Worm (Caenorhabditis elegans) whole organism, L3 larva: ENCODE results near the gene D2062.1.
"Not testable (repeated sequence)": the region's sequence is repeated elsewhere in the genome, so short reads cannot be mapped to it uniquely, and the experiment has no call there.

Source experiments
- R02D3.7 ChIP-seq: fragments of 150-350 bp; optimal IDR thresholded peaks from 2 replicates; lab custom pipeline; 2014; ENCODE audit warnings: missing biosample characterization, missing genetic modification characterization
- ZK546.5 ChIP-seq: sonication (generic microtip); optimal IDR thresholded peaks from 2 replicates; lab custom pipeline; 2017; ENCODE audit warnings: missing biosample characterization, missing genetic modification characterization
- aly-2 ChIP-seq: fragments of 150-350 bp; optimal IDR thresholded peaks from 2 replicates; lab custom pipeline; 2014; ENCODE audit warnings: missing biosample characterization, missing genetic modification characterization
- ama-1 ChIP-seq: fragments of 150-350 bp; optimal IDR thresholded peaks from 2 replicates; lab custom pipeline; 2018
- ceh-28 ChIP-seq: fragments of 150-350 bp; optimal IDR thresholded peaks from 2 replicates; lab custom pipeline; 2014; ENCODE audit warnings: missing biosample characterization, missing genetic modification reagents, missing genetic modification characterization
- ceh-82 ChIP-seq: fragments of 150-350 bp; optimal IDR thresholded peaks from 2 replicates; lab custom pipeline; 2014; ENCODE audit warnings: missing biosample characterization, missing genetic modification characterization
- ceh-9 ChIP-seq: sonication (generic microtip); optimal IDR thresholded peaks from 2 replicates; lab custom pipeline; 2018; ENCODE audit warnings: missing biosample characterization, missing genetic modification characterization
- daf-12 ChIP-seq: fragments of 150-350 bp; optimal IDR thresholded peaks from 2 replicates; lab custom pipeline; 2014; ENCODE audit warnings: missing biosample characterization, missing genetic modification reagents, missing genetic modification characterization
- egl-27 ChIP-seq: sonication (generic microtip); optimal IDR thresholded peaks from 4 replicates; lab custom pipeline; 2017; ENCODE audit warnings: missing biosample characterization, missing genetic modification reagents, missing genetic modification characterization
- egl-5 ChIP-seq: fragments of 150-350 bp; optimal IDR thresholded peaks from 2 replicates; lab custom pipeline; 2017; ENCODE audit warnings: missing biosample characterization, missing genetic modification reagents, missing genetic modification characterization, inconsistent platforms
- elt-2 ChIP-seq: sonication (generic microtip); optimal IDR thresholded peaks from 2 replicates; lab custom pipeline; 2016; ENCODE audit warnings: missing genetic modification reagents, mild to moderate bottlenecking, missing genetic modification characterization, missing compliant biosample characterization
- elt-3 ChIP-seq, 3 experiments: fragments of 150-350 bp in 1 of 3; sonication (generic microtip) in 2 of 3; optimal IDR thresholded peaks; 2 replicates in 2 of 3; 4 replicates in 1 of 3; lab custom pipeline; 2014 to 2017; ENCODE audit warnings: missing biosample characterization in 3 of 3, missing genetic modification characterization in 3 of 3
- fkh-10 ChIP-seq: sonication (generic microtip); optimal IDR thresholded peaks from 2 replicates; lab custom pipeline; 2017; ENCODE audit warnings: missing biosample characterization, missing genetic modification reagents, missing genetic modification characterization
- fkh-2 ChIP-seq: fragments of 150-350 bp; optimal IDR thresholded peaks from 2 replicates; lab custom pipeline; 2014; ENCODE audit warnings: missing biosample characterization, missing genetic modification reagents, missing genetic modification characterization
- fos-1 ChIP-seq: fragments of 150-350 bp; optimal IDR thresholded peaks from 2 replicates; lab custom pipeline; 2014; ENCODE audit warnings: missing biosample characterization, missing genetic modification characterization
- hmg-11 ChIP-seq: sonication (generic microtip); optimal IDR thresholded peaks from 2 replicates; lab custom pipeline; 2016; ENCODE audit warnings: missing genetic modification characterization, missing compliant biosample characterization
- lin-15B ChIP-seq: fragments of 150-350 bp; optimal IDR thresholded peaks from 2 replicates; lab custom pipeline; 2014; ENCODE audit warnings: missing biosample characterization, missing genetic modification characterization
- mdl-1 ChIP-seq: fragments of 150-350 bp; optimal IDR thresholded peaks from 2 replicates; lab custom pipeline; 2014; ENCODE audit warnings: missing biosample characterization, missing genetic modification characterization
- nfya-1 ChIP-seq: sonication (generic microtip); optimal IDR thresholded peaks from 2 replicates; lab custom pipeline; 2017; ENCODE audit warnings: missing genetic modification characterization, mild to moderate bottlenecking, missing compliant biosample characterization, antibody characterized with exemption, moderate library complexity; ENCODE audit not compliant: insufficient read depth
- nhr-12 ChIP-seq: fragments of 150-350 bp; optimal IDR thresholded peaks from 2 replicates; lab custom pipeline; 2014; ENCODE audit warnings: missing biosample characterization, missing genetic modification characterization
- nhr-237 ChIP-seq: fragments of 150-350 bp; optimal IDR thresholded peaks from 2 replicates; lab custom pipeline; 2014; ENCODE audit warnings: missing biosample characterization, missing genetic modification characterization
- nhr-67 ChIP-seq: fragments of 150-350 bp; optimal IDR thresholded peaks from 2 replicates; lab custom pipeline; 2014; ENCODE audit warnings: missing biosample characterization, missing genetic modification characterization
- pha-4 ChIP-seq: fragments of 150-350 bp; optimal IDR thresholded peaks from 2 replicates; lab custom pipeline; 2014; ENCODE audit warnings: missing biosample characterization, missing genetic modification reagents, missing genetic modification characterization
- pqm-1 ChIP-seq: fragments of 150-350 bp; optimal IDR thresholded peaks from 2 replicates; lab custom pipeline; 2017; ENCODE audit warnings: missing biosample characterization, missing genetic modification characterization, inconsistent platforms
- skn-1 ChIP-seq: fragments of 150-350 bp; optimal IDR thresholded peaks from 2 replicates; lab custom pipeline; 2014; ENCODE audit warnings: missing biosample characterization, missing genetic modification characterization
- tbx-2 ChIP-seq: sonication (generic microtip); optimal IDR thresholded peaks from 2 replicates; lab custom pipeline; 2016; ENCODE audit warnings: mild to moderate bottlenecking, missing genetic modification characterization, missing compliant biosample characterization
- unc-62 ChIP-seq: fragments of 150-350 bp; sonication (generic microtip); optimal IDR thresholded peaks from 4 replicates; lab custom pipeline; 2014; ENCODE audit warnings: missing biosample characterization, missing genetic modification reagents, missing genetic modification characterization
- zag-1 ChIP-seq: fragments of 150-350 bp; optimal IDR thresholded peaks from 2 replicates; lab custom pipeline; 2014; ENCODE audit warnings: missing biosample characterization, missing genetic modification characterization
- ztf-11 ChIP-seq: fragments of 150-350 bp; optimal IDR thresholded peaks from 2 replicates; lab custom pipeline; 2014; ENCODE audit warnings: missing biosample characterization, missing genetic modification characterization
- ztf-4 ChIP-seq: fragments of 150-350 bp; optimal IDR thresholded peaks from 2 replicates; lab custom pipeline; 2014; ENCODE audit warnings: missing biosample characterization, missing genetic modification characterization

The D2062.1 gene

DNA sequence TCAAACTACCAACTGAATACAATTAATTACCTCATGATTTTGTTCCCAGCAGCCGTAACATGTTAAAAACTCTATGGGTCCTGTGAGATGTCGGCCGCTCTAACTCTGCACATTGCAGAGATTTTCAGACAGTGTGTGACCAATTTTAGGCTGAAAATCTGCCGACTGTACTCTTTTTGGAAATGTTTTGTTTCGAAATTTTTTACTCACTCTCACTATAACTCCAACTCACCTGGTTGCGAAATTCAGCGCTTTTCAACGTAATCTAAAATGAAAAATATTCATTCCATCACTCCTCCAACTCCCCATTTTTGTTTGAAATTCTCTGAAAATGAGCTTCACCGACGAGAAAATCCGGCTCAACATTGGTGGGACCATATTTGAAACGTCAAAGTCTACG lies 18.3 kb downstream of the D2062.1 start, which contains the start of the genes F22E5.13 and F22E5.6:
F22E5.13 (minus strand) TSS at position 101 of the 400 bp plus-strand sequence.
F22E5.6 (plus strand) TSS at position 297 of the 400 bp plus-strand sequence.
- TF ChIP-seq daf-12 (tag; lab: Kevin White, UChicago) (no peak), mdl-1 (tag; lab: Kevin White, UChicago) (no peak)
- TF ChIP-seq, all 47 proteins: peak for 0

DNA sequence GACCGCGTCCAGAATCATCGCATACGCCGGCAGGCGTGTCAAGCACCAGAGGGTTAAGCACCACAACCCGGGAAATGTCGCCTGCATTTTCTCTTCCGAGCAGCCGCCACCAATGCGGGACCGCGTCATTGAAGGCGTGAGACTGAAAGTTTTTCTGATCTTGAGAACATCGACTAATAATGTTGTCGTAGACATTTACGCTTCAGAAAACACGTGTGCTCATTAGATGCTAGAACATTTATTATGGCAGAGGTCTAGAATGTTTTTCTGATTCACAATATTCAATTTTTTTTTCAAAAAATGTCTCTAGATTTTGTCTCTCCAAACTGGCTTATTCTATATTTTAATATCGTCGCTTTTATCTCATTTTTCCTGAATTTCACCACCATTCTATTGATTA lies 25.3 kb downstream of the D2062.1 start, which contains the start of gene sri-47:
sri-47 (plus strand) TSS at position 301 of the 400 bp plus-strand sequence.
- no peak for TF ChIP-seq mdl-1 (tag; lab: Kevin White, UChicago)
- TF ChIP-seq nhr-67 (tag; lab: Kevin White, UChicago) = no peak
- no peak for TF ChIP-seq ama-1 (lab: Kevin White, UChicago)
- no peak for TF ChIP-seq aly-2 (tag; lab: Kevin White, UChicago)
- TF ChIP-seq ceh-9 (tag; lab: Kevin White, UChicago) = no peak
- no peak for TF ChIP-seq nhr-237
- no peak for TF ChIP-seq unc-62 (GFP tag; lab: Kevin White, UChicago)
- no peak for TF ChIP-seq elt-3 (tag; optimal IDR thresholded peaks at IDR 0.05; lab: Kevin White, UChicago)
- no peak for TF ChIP-seq ztf-4 (tag; lab: Kevin White, UChicago)
- TF ChIP-seq fkh-10 = no peak
- no peak for TF ChIP-seq ceh-82 (tag; lab: Kevin White, UChicago)
- no peak for TF ChIP-seq nhr-12 (tag; lab: Kevin White, UChicago)

DNA sequence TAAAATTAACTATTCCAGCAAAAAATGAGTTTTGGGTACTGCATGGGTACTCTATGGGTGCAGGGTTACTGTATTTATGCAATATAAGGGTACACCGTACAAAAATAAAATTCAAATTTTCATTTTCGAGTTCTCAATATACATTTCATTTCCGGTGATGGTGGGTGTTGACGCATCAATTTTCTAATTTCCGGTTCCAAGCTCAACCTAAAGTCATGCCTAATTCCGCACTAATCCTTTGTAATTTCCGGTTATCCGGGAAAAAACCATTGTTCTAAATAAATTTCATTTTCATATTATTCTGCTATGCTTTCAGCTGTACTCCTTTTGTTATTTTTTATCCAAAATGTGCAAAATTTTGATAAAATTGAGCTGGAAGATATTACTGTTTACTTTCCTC lies 28.1 kb downstream of the D2062.1 start, which contains the start of gene gcy-21:
gcy-21 (plus strand) TSS at position 301 of the 400 bp plus-strand sequence.
- no peak for TF ChIP-seq skn-1
- TF ChIP-seq fkh-2 (tag; lab: Kevin White, UChicago) = no peak
- no peak for TF ChIP-seq fkh-10
- TF ChIP-seq aly-2 (tag; lab: Kevin White, UChicago) = no peak
- no peak for TF ChIP-seq tbx-2
- no peak for TF ChIP-seq egl-5
- TF ChIP-seq ztf-11 (tag; lab: Kevin White, UChicago) = no peak

DNA sequence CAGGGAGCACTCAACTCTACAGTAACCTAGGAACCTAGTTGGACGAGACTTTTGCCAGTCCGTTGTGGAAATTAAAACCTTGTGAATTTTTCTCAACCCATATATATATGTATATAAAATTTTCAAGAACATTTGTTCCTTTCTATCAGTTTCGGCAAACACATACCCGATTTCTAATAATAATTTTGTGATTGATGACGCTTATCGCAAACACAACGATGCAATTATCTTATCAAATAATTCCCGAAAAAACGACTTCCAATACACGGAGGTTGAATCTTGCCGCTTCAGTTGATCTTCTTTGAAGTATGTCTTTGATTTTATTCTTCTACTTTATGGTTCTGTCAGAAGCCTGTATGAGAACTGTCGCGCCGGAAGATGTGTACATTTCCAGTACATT lies 33.8 kb downstream of the D2062.1 start, which contains the start of gene F22E5.2:
F22E5.2 (plus strand) TSS at position 301 of the 400 bp plus-strand sequence.
- not testable (repeated sequence) for TF ChIP-seq ztf-11, pqm-1, pha-4 (tag; lab: Kevin White, UChicago)

DNA sequence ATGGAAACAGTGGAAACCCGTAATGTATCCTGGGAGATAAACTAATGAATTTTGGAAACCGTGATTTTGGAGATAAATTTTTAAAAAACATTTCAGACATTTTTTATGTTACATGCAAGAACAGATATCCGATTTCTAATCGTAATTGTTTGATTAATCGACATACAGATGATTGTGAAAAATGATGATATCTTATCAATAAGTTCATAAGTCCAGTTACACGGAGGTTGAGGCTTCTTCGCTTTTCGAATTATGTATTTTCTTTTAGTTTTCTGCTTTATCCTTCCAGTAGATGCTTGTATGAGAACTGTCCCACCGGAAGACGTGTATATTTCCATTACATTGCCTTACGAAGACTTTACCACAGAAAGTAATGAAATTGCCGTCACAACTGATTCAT lies 34.3 kb downstream of the D2062.1 start, which contains the start of gene F22E5.22:
F22E5.22 (plus strand) TSS at position 301 of the 400 bp plus-strand sequence.
- no peak for TF ChIP-seq zag-1 (tag; lab: Kevin White, UChicago)
- no peak for TF ChIP-seq nfya-1
- TF ChIP-seq fos-1 = no peak
- TF ChIP-seq hmg-11 (tag; lab: Kevin White, UChicago) = no peak
- no peak for TF ChIP-seq ZK546.5 (tag; lab: Kevin White, UChicago)
- TF ChIP-seq egl-27 (tag; lab: Kevin White, UChicago) = no peak
- no peak for TF ChIP-seq tbx-2
- TF ChIP-seq lin-15B (tag; lab: Kevin White, UChicago) = no peak
- no peak for TF ChIP-seq ceh-9 (tag; lab: Kevin White, UChicago)
- no peak for TF ChIP-seq aly-2 (tag; lab: Kevin White, UChicago)

DNA sequence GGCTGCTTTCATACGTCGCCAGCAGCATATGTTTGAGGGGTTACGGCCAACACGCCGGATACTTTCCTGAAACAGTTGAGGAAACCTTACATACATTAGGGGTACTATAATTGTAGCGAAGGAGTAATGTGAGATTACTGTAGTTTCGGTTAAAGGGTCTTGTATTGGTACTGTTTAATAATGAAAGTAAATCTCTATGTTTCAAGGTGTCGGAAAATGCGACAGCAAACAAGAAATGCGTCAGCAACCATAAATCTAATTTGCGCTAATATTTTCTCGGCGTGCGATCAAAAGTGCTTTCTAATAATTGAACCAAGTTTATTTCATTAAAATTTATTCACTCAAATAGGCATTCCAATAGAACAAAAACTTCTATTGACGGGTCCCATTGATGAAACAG lies 41.1 kb downstream of the D2062.1 start, which contains the start of gene sri-57:
sri-57 (minus strand) TSS at position 101 of the 400 bp plus-strand sequence.
- not testable (repeated sequence) for TF ChIP-seq pqm-1 (tag; lab: Kevin White, UChicago); elt-3 (tag; optimal IDR thresholded peaks at IDR 0.05; lab: Kevin White, UChicago); elt-2 (tag; lab: Kevin White, UChicago)

DNA sequence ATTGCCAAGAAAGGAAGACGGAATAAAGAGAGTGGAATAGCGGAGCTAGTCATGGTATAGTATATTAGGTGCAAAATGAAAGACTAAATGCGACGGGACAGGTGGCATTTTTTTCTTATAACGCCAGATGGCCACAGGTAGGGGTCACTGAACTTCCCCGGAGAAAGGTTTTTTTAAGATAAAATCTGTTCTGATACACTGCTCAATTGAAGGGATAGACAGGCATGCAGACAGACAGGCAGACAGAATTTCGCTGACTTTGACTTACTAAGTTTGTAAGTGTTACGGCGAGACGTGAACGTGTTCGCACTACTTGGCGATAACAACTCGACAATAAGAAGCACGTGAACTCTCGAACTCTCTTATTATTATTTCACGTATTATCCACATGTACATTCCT lies 42.3 kb downstream of the D2062.1 start, which contains the start of the genes F22E5.20 and F22E5.1:
F22E5.20 (minus strand) TSS at position 101 of the 400 bp plus-strand sequence.
F22E5.1 (plus strand) TSS at position 242 of the 400 bp plus-strand sequence.
- TF ChIP-seq ztf-4, R02D3.7, ceh-28 (tag; lab: Kevin White, UChicago): not testable (repeated sequence)
- TF ChIP-seq, all 47 proteins: peak for 0; not testable (repeated sequence) for 47
